Fruit fly (Drosophila melanogaster) whole organism, pupa: ENCODE measurements around the gene CG43220.
A peak's percentile ranks its signal among the peaks of the same experiment; 100 is the strongest.

Experiments
- CG10348 ChIP-seq: fragments of 200-800 bp; sonication (Bioruptor generic); IDR thresholded peaks from 2 replicates; pipeline ENCODE4 v1.3.6; 2022; ENCODE audit warnings: missing biosample characterization, missing genetic modification characterization
- CG12605 ChIP-seq: fragments of 200-800 bp; sonication (Bioruptor generic); IDR thresholded peaks from 2 replicates; pipeline ENCODE4 v1.3.6; 2022; ENCODE audit warnings: missing biosample characterization, missing genetic modification characterization
- CG13204 ChIP-seq: fragments of 200-800 bp; sonication (Bioruptor generic); optimal IDR thresholded peaks from 2 replicates; lab custom pipeline; 2018; ENCODE audit warnings: missing biosample characterization, mild to moderate bottlenecking, missing genetic modification characterization, moderate library complexity
- CG14655 ChIP-seq: fragments of 200-800 bp; sonication (Bioruptor generic); optimal IDR thresholded peaks from 3 replicates; lab custom pipeline; 2017; ENCODE audit warnings: mild to moderate bottlenecking, missing biosample characterization, missing genetic modification reagents, missing genetic modification characterization
- CG15710 ChIP-seq: fragments of 200-800 bp; sonication (Bioruptor generic); optimal IDR thresholded peaks from 2 replicates; lab custom pipeline; 2018; ENCODE audit warnings: missing biosample characterization, mild to moderate bottlenecking, missing genetic modification characterization, moderate library complexity
- CG17806 ChIP-seq: fragments of 200-800 bp; sonication (Bioruptor generic); optimal IDR thresholded peaks from 2 replicates; lab custom pipeline; 2018; ENCODE audit warnings: missing biosample characterization, mild to moderate bottlenecking, missing genetic modification characterization, moderate library complexity
- CG32121 ChIP-seq: fragments of 200-800 bp; sonication (Bioruptor generic); IDR thresholded peaks from 2 replicates; pipeline ENCODE4 v1.3.6; 2022; ENCODE audit warnings: missing biosample characterization, missing genetic modification characterization
- CG34367 ChIP-seq: fragments of 200-800 bp; sonication (Bioruptor generic); optimal IDR thresholded peaks from 2 replicates; lab custom pipeline; 2018; ENCODE audit warnings: missing biosample characterization, mild to moderate bottlenecking, missing genetic modification characterization
- CG4496 ChIP-seq: fragments of 200-800 bp; sonication (Bioruptor generic); IDR thresholded peaks from 3 replicates; pipeline ENCODE4 v1.3.6; 2022; ENCODE audit warnings: missing biosample characterization, missing genetic modification characterization
- CG8159 ChIP-seq: fragments of 200-800 bp; sonication (Bioruptor generic); optimal IDR thresholded peaks from 3 replicates; lab custom pipeline; 2018; ENCODE audit warnings: missing biosample characterization, mild to moderate bottlenecking, missing genetic modification characterization, moderate library complexity
- CG8301 ChIP-seq: fragments of 200-800 bp; sonication (Bioruptor generic); optimal IDR thresholded peaks from 2 replicates; lab custom pipeline; 2018; ENCODE audit warnings: missing biosample characterization, mild to moderate bottlenecking, missing genetic modification characterization
- CG9948 ChIP-seq: fragments of 200-800 bp; sonication (Bioruptor generic); optimal IDR thresholded peaks from 2 replicates; lab custom pipeline; 2018; ENCODE audit warnings: missing biosample characterization, mild to moderate bottlenecking, missing genetic modification characterization, moderate library complexity
- D1 ChIP-seq: fragments of 200-800 bp; sonication (Bioruptor generic); optimal IDR thresholded peaks from 2 replicates; lab custom pipeline; 2018; ENCODE audit warnings: missing biosample characterization, mild to moderate bottlenecking, missing genetic modification characterization, moderate library complexity
- EcR ChIP-seq: fragments of 200-800 bp; sonication (Bioruptor generic); optimal IDR thresholded peaks from 3 replicates; lab custom pipeline; 2019; ENCODE audit warnings: missing biosample characterization, missing genetic modification characterization, mild to moderate bottlenecking, moderate library complexity, missing genetic modification reagents
- Ets98B ChIP-seq: fragments of 200-800 bp; sonication (Bioruptor generic); IDR thresholded peaks from 2 replicates; pipeline ENCODE4 v1.3.6; 2022; ENCODE audit warnings: missing biosample characterization, missing genetic modification characterization
- Pif1A ChIP-seq: fragments of 200-800 bp; sonication (Bioruptor generic); optimal IDR thresholded peaks from 3 replicates; lab custom pipeline; 2016; ENCODE audit warnings: missing biosample characterization, missing genetic modification characterization
- Pif1B ChIP-seq: fragments of 200-800 bp; sonication (Bioruptor generic); optimal IDR thresholded peaks from 3 replicates; lab custom pipeline; 2016; ENCODE audit warnings: missing biosample characterization, missing genetic modification characterization
- Snoo ChIP-seq: fragments of 200-800 bp; sonication (Bioruptor generic); optimal IDR thresholded peaks from 3 replicates; lab custom pipeline; 2017; ENCODE audit warnings: missing biosample characterization, mild to moderate bottlenecking, missing genetic modification characterization, inconsistent platforms
- fd96Ca ChIP-seq: fragments of 200-800 bp; sonication (Bioruptor generic); IDR thresholded peaks from 3 replicates; pipeline ENCODE4 v1.3.6; 2022; ENCODE audit warnings: missing biosample characterization, missing genetic modification characterization
- gl ChIP-seq: fragments of 200-800 bp; sonication (Bioruptor generic); optimal IDR thresholded peaks from 2 replicates; lab custom pipeline; 2018; ENCODE audit warnings: missing biosample characterization, mild to moderate bottlenecking, missing genetic modification characterization
- rn ChIP-seq: fragments of 200-800 bp; sonication (Bioruptor generic); IDR thresholded peaks from 2 replicates; pipeline ENCODE4 v1.3.6; 2022; ENCODE audit warnings: missing biosample characterization, missing genetic modification characterization

Gene CG43220

dm6 chr2L:17477710-17478109 lies 8.7 kb upstream of the CG43220 start, which contains the start of gene cass:
cass (minus strand) TSS chr2L:17477888.
- TF ChIP-seq CG14655 (GFP tag; lab: Kevin White, UChicago) (no peak), EcR (GFP tag; lab: Kevin White, UChicago) (no peak), Pif1B (no peak), CG8301 (no peak), Ets98B (GFP tag; lab: Robert Waterston, UW) (no peak)

dm6 chr2L:17480943-17481580 lies 5.3 kb upstream of the CG43220 start, which contains the start of the genes fws and Lamtor3:
fws (minus strand) TSS chr2L:17481029.
Lamtor3 (plus strand) TSS chr2L:17481231.
- TF ChIP-seq CG8159 (tag; lab: Kevin White, UChicago) = peak; percentile 99
- peak; percentile 99 for TF ChIP-seq CG14655 (GFP tag; lab: Kevin White, UChicago)
- peak; percentile 99 for TF ChIP-seq CG8301
- peak; percentile 99 for TF ChIP-seq CG32121
- peak; percentile 100 for TF ChIP-seq CG4496 (GFP tag; lab: Robert Waterston, UW)
- TF ChIP-seq rn (GFP tag; lab: Robert Waterston, UW) = peak; percentile 99
- peak; percentile 99 for TF ChIP-seq CG17806
- TF ChIP-seq CG34367 (tag; lab: Kevin White, UChicago) = peak; percentile 98
- no peak for TF ChIP-seq CG13204 (GFP tag; lab: Kevin White, UChicago)
- TF ChIP-seq CG10348 (GFP tag; lab: Robert Waterston, UW) = peak; percentile 98
- peak; percentile 99 for TF ChIP-seq CG15710 (tag; lab: Kevin White, UChicago)
- TF ChIP-seq Ets98B (GFP tag; lab: Robert Waterston, UW) = peak; percentile 100
- TF ChIP-seq gl = peak; percentile 95
- peak; percentile 99 for TF ChIP-seq CG9948 (tag; lab: Kevin White, UChicago)
- TF ChIP-seq fd96Ca (GFP tag; lab: Robert Waterston, UW) = peak; percentile 100
- peak; percentile 99 for TF ChIP-seq CG12605 (GFP tag; lab: Robert Waterston, UW)
- TF ChIP-seq Pif1A (GFP tag; lab: Kevin White, UChicago) = peak; percentile 98
- TF ChIP-seq Snoo (tag; lab: Kevin White, UChicago) = peak; percentile 99
- TF ChIP-seq D1 (tag; lab: Kevin White, UChicago) = peak; percentile 96
- TF ChIP-seq Pif1B = peak; percentile 99
- TF ChIP-seq EcR (GFP tag; lab: Kevin White, UChicago) = peak; percentile 41

- TF ChIP-seq CG9948 (tag; lab: Kevin White, UChicago) (peak; percentile 78), fd96Ca (GFP tag; lab: Robert Waterston, UW) (peak; percentile 96), Pif1A (GFP tag; lab: Kevin White, UChicago) (peak; percentile 93), CG15710 (tag; lab: Kevin White, UChicago) (peak; percentile 84), CG4496 (GFP tag; lab: Robert Waterston, UW) (peak; percentile 96), CG10348 (GFP tag; lab: Robert Waterston, UW) (peak; percentile 84), D1 (tag; lab: Kevin White, UChicago) (peak; percentile 23), CG17806 (peak; percentile 76), CG12605 (GFP tag; lab: Robert Waterston, UW) (0 out of 2 replicates have a peak, but pooled peaks have one; percentile 40), Ets98B (GFP tag; lab: Robert Waterston, UW) (peak; percentile 92), EcR (GFP tag; lab: Kevin White, UChicago) (no peak), CG34367 (tag; lab: Kevin White, UChicago) (peak; percentile 76), CG14655 (GFP tag; lab: Kevin White, UChicago) (peak; percentile 82), gl (peak; percentile 56), Pif1B (peak; percentile 77), CG32121 (peak; percentile 88), CG8301 (peak; percentile 83), rn (GFP tag; lab: Robert Waterston, UW) (peak; percentile 91), CG8159 (tag; lab: Kevin White, UChicago) (peak; percentile 75), Snoo (tag; lab: Kevin White, UChicago) (peak; percentile 88), CG13204 (GFP tag; lab: Kevin White, UChicago) (no peak)
- TF ChIP-seq, all 21 proteins: peak for 19
Measured at dm6 chr2L:17484174-17484573, 2.2 kb upstream of the CG43220 start, which contains the start of the genes GCS2beta and CG5131. GCS2beta (minus strand) TSS chr2L:17484307. CG5131 (plus strand) TSS chr2L:17484501.

dm6 chr2L:17485457-17485856 lies 907 bp upstream of the CG43220 start, which contains the start of the genes CG43221 and CG43645:
CG43221 (plus strand) TSS chr2L:17485757.
CG43645 (plus strand) TSS chr2L:17485757.
- TF ChIP-seq CG8301 (no peak), rn (GFP tag; lab: Robert Waterston, UW) (no peak), CG17806 (no peak), CG9948 (tag; lab: Kevin White, UChicago) (no peak), CG12605 (GFP tag; lab: Robert Waterston, UW) (no peak), CG14655 (GFP tag; lab: Kevin White, UChicago) (no peak), CG4496 (GFP tag; lab: Robert Waterston, UW) (no peak), CG10348 (GFP tag; lab: Robert Waterston, UW) (no peak), Ets98B (GFP tag; lab: Robert Waterston, UW) (no peak), EcR (GFP tag; lab: Kevin White, UChicago) (no peak), fd96Ca (GFP tag; lab: Robert Waterston, UW) (no peak), CG13204 (GFP tag; lab: Kevin White, UChicago) (no peak), Pif1A (GFP tag; lab: Kevin White, UChicago) (no peak), CG15710 (tag; lab: Kevin White, UChicago) (no peak), Pif1B (no peak), CG8159 (tag; lab: Kevin White, UChicago) (no peak), gl (no peak)
- TF ChIP-seq, all 21 proteins: peak for 0

dm6 chr2L:17492680-17493079 lies 6.3 kb downstream of the CG43220 start:
- TF ChIP-seq CG14655 (GFP tag; lab: Kevin White, UChicago) (no peak), CG15710 (tag; lab: Kevin White, UChicago) (no peak), CG17806 (no peak), Pif1A (GFP tag; lab: Kevin White, UChicago) (no peak), rn (GFP tag; lab: Robert Waterston, UW) (no peak), CG9948 (tag; lab: Kevin White, UChicago) (no peak), CG10348 (GFP tag; lab: Robert Waterston, UW) (no peak), fd96Ca (GFP tag; lab: Robert Waterston, UW) (no peak), CG4496 (GFP tag; lab: Robert Waterston, UW) (no peak), CG12605 (GFP tag; lab: Robert Waterston, UW) (no peak), CG34367 (tag; lab: Kevin White, UChicago) (no peak), CG8301 (no peak), CG8159 (tag; lab: Kevin White, UChicago) (no peak), gl (no peak), CG32121 (no peak), CG13204 (GFP tag; lab: Kevin White, UChicago) (no peak), Pif1B (no peak), Ets98B (GFP tag; lab: Robert Waterston, UW) (no peak), EcR (GFP tag; lab: Kevin White, UChicago) (no peak)
